Worm (Caenorhabditis elegans): Measurements from ENCODE around the gene nhr-166.

Gene nhr-166

DNA sequence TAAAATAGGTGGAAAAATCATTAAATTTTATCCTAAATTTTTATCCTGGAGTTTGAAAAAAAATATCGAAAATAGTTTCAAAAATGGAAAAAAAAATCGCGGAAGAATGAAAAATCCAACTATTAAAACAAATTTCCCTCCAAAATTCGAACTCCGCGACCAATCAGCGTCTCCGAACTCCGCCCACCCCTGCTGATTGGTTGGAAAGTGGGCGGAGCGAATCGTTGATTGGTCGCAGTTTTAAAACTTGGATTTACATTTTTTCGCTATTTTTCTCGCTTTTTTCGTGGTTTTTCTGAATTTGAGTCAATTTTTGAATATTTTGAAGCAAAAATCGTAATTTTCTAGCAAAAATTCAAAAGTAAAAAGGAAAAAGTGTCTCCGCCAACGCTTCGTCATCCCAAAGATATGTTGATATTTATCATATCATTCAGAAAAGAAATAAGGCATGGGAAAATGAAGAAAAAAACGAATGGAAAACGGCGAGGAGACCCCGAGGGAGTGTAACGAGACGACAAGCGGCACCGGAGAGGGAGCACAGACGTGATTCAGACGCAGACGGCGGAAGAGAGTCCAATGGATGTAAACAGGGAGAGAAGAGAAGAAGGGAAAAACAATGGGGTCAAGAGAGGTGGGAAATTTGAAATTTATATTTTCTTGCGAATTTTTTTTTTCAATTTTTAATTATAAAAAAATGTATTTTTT lies 50.6 kb downstream of the nhr-166 start (continued):
- TF ChIP-seq ceh-28 (tag; optimal IDR thresholded peaks at IDR 0.05) = no peak
- no peak for TF ChIP-seq lin-39 (tag; optimal IDR thresholded peaks at IDR 0.05)
- no peak for TF ChIP-seq nhr-102 (tag; optimal IDR thresholded peaks at IDR 0.05)
- no peak for TF ChIP-seq ztf-7 (tag; optimal IDR thresholded peaks at IDR 0.05)
- no peak for TF ChIP-seq ZK337.2 (GFP tag; IDR thresholded peaks at IDR 0.05)
- TF ChIP-seq daf-8 (GFP tag; IDR thresholded peaks at IDR 0.05) = no peak
- 0 out of 2 replicates have a peak, but pooled peaks have one; percentile 38 for TF ChIP-seq pha-4 (GFP tag; IDR thresholded peaks at IDR 0.05)
- TF ChIP-seq pha-4 (tag; optimal IDR thresholded peaks at IDR 0.05) = peak; percentile 62
- TF ChIP-seq lir-3 (tag; optimal IDR thresholded peaks at IDR 0.05) = no peak
- no peak for TF ChIP-seq nhr-41 (GFP tag; IDR thresholded peaks at IDR 0.05)
- TF ChIP-seq F37D6.2 (tag; optimal IDR thresholded peaks at IDR 0.05) = no peak
- TF ChIP-seq jun-1 (tag; optimal IDR thresholded peaks at IDR 0.05) = no peak
- TF ChIP-seq zip-2 (tag; optimal IDR thresholded peaks at IDR 0.05) = no peak
- TF ChIP-seq lim-7 (GFP tag; IDR thresholded peaks at IDR 0.05) = no peak
- TF ChIP-seq dve-1 (tag; optimal IDR thresholded peaks at IDR 0.05; ENCODE audit: insufficient read depth) = peak; percentile 55
- no peak for TF ChIP-seq zfp-3 (GFP tag; conservative IDR thresholded peaks at IDR 0.05)
- no peak for TF ChIP-seq vab-7 (GFP tag; IDR thresholded peaks at IDR 0.05)
- TF ChIP-seq spr-3 (GFP tag; optimal IDR thresholded peaks at IDR 0.05) = no peak

DNA sequence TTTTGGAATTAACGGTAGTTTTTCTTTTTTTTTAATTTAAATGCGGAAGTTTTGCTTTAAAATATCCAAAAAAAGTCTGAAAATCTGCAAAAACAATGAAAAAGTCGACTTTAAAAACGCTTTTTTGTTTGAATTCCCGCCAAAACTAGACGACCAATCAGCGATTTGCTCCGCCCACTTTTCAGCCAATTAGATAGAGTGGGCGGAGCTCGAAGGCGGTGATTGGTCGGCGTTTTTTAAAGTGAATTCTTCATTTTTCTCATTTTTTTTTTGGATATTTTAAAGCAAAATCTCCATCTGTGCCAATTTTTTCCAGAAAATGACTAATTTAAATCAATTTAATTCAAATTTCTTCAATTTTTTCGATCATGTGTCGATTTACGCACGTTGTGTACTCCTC lies 51.2 kb downstream of the nhr-166 start:
- no peak for TF ChIP-seq lin-39 (tag; optimal IDR thresholded peaks at IDR 0.05)
- TF ChIP-seq madf-5 (GFP tag; IDR thresholded peaks at IDR 0.05) = no peak
- no peak for TF ChIP-seq nhr-41 (GFP tag; IDR thresholded peaks at IDR 0.05)
- no peak for TF ChIP-seq T26A8.4 (GFP tag; IDR thresholded peaks at IDR 0.05)
- no peak for TF ChIP-seq unc-130 (GFP tag; optimal IDR thresholded peaks at IDR 0.05)
- no peak for TF ChIP-seq pha-4 (GFP tag; IDR thresholded peaks at IDR 0.05)
- no peak for TF ChIP-seq pha-4 (tag; optimal IDR thresholded peaks at IDR 0.05)
- TF ChIP-seq F26F4.8 (GFP tag; conservative IDR thresholded peaks at IDR 0.05) = no peak
- no peak for TF ChIP-seq unc-39 (tag; optimal IDR thresholded peaks at IDR 0.05)
- TF ChIP-seq dmd-6 (GFP tag; IDR thresholded peaks at IDR 0.05) = no peak
